Fruit fly (Drosophila melanogaster) whole organism, adult: ENCODE results near the gene psh.

ENCODE experiments used
- CG1620 ChIP-seq: fragments of 200-800 bp; sonication (Bioruptor generic); optimal IDR thresholded peaks from 2 replicates; lab custom pipeline; 2016; ENCODE audit warnings: missing biosample characterization, missing genetic modification characterization
- CG33017 ChIP-seq: fragments of 200-800 bp; sonication (Bioruptor generic); optimal IDR thresholded peaks from 2 replicates; lab custom pipeline; 2018; ENCODE audit warnings: missing biosample characterization, mild to moderate bottlenecking, missing genetic modification characterization, moderate library complexity
- Crg-1 ChIP-seq: fragments of 200-800 bp; sonication (Bioruptor generic); optimal IDR thresholded peaks from 2 replicates; lab custom pipeline; 2016; ENCODE audit warnings: missing biosample characterization, missing genetic modification characterization
- tj ChIP-seq: fragments of 200-800 bp; sonication (Bioruptor generic); optimal IDR thresholded peaks from 3 replicates; lab custom pipeline; 2017; ENCODE audit warnings: missing biosample characterization, mild to moderate bottlenecking, missing genetic modification characterization, moderate library complexity

DNA sequence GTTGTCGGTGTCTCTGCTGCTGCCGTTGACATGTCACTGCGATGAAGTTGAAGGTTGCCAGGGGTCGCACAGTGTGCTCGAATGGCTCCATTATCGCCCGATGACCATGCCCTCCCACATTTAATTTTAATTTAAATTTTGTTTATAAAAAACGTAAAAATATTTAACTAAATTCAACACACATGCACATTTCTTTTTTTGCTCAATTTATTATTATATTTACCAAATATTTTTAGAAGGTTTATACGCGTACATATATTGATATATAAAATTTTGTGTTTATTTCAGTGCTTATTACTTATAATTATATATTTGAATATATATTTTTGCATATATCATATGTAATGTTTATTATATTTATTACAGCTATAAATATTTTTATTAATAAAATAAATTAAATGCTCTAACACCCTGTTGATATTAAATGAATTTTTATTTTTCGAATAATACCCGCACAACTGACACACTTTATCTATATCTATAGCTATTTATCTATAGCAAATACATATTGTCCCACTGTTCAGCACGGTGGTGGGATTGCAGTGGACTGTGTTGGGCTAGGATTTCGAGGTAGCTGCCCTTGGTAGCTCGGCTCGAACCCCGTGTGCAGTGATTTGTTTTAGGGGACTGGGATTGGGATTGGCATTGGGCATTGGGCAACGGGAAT lies 36.6 kb upstream of the psh start:
- TF ChIP-seq CG33017 (tag; lab: Kevin White, UChicago) (no peak), Crg-1 (no peak), tj (GFP tag; lab: Kevin White, UChicago) (no peak), CG1620 (GFP tag; lab: Kevin White, UChicago) (no peak)
